Worm (Caenorhabditis elegans) whole organism, mixed stage, embryonic: ENCODE data around the gene R05D3.8.

Source experiments
- M03D4.4 ChIP-seq: sonication (generic microtip); optimal IDR thresholded peaks from 2 replicates; lab custom pipeline; 2017; ENCODE audit warnings: mild to moderate bottlenecking, missing genetic modification characterization, missing compliant biosample characterization
- bed-3 ChIP-seq: fragments of 200-800 bp; sonication (Bioruptor generic); optimal IDR thresholded peaks from 3 replicates; lab custom pipeline; 2018; ENCODE audit warnings: mild to moderate bottlenecking, missing genetic modification characterization, moderate library complexity, missing compliant biosample characterization
- ceh-39 ChIP-seq: fragments of 150-350 bp; optimal IDR thresholded peaks from 2 replicates; lab custom pipeline; 2014; ENCODE audit warnings: missing biosample characterization, missing genetic modification characterization
- ceh-43 ChIP-seq: fragments of 200-800 bp; sonication (Bioruptor generic); optimal IDR thresholded peaks from 2 replicates; lab custom pipeline; 2018; ENCODE audit warnings: mild to moderate bottlenecking, missing genetic modification characterization, moderate library complexity, missing compliant biosample characterization
- ceh-83 ChIP-seq: fragments of 200-800 bp; sonication (Bioruptor generic); optimal IDR thresholded peaks from 2 replicates; lab custom pipeline; 2018; ENCODE audit warnings: mild to moderate bottlenecking, missing genetic modification characterization, missing compliant biosample characterization
- ces-1 ChIP-seq: fragments of 150-350 bp; optimal IDR thresholded peaks from 2 replicates; lab custom pipeline; 2014; ENCODE audit warnings: missing biosample characterization, missing genetic modification reagents, missing genetic modification characterization
- drap-1 ChIP-seq: fragments of 200-800 bp; sonication (Bioruptor generic); optimal IDR thresholded peaks from 3 replicates; lab custom pipeline; 2018; ENCODE audit warnings: mild to moderate bottlenecking, missing genetic modification characterization, missing compliant biosample characterization
- elt-1 ChIP-seq: sonication (generic microtip); optimal IDR thresholded peaks from 2 replicates; lab custom pipeline; 2017; ENCODE audit warnings: missing genetic modification characterization, mild to moderate bottlenecking, missing compliant biosample characterization, antibody characterized with exemption, moderate library complexity, borderline replicate concordance; ENCODE audit not compliant: insufficient read depth
- elt-3 ChIP-seq: fragments of 150-350 bp; optimal IDR thresholded peaks from 2 replicates; lab custom pipeline; 2014; ENCODE audit warnings: missing biosample characterization, missing genetic modification characterization
- flh-1 ChIP-seq: fragments of 200-800 bp; sonication (Bioruptor generic); optimal IDR thresholded peaks from 2 replicates; lab custom pipeline; 2018; ENCODE audit warnings: mild to moderate bottlenecking, missing genetic modification characterization, moderate library complexity, missing compliant biosample characterization
- ham-2 ChIP-seq: fragments of 200-800 bp; sonication (Bioruptor generic); optimal IDR thresholded peaks from 2 replicates; lab custom pipeline; 2018; ENCODE audit warnings: mild to moderate bottlenecking, missing genetic modification characterization, missing compliant biosample characterization
- hlh-1 ChIP-seq: fragments of 150-350 bp; optimal IDR thresholded peaks from 2 replicates; lab custom pipeline; 2014; ENCODE audit warnings: missing biosample characterization, missing genetic modification reagents, missing genetic modification characterization
- lin-32 ChIP-seq: fragments of 200-800 bp; sonication (Bioruptor generic); optimal IDR thresholded peaks from 2 replicates; lab custom pipeline; 2018; ENCODE audit warnings: mild to moderate bottlenecking, missing genetic modification characterization, missing compliant biosample characterization
- lsy-2 ChIP-seq: fragments of 150-350 bp; optimal IDR thresholded peaks from 2 replicates; lab custom pipeline; 2014; ENCODE audit warnings: missing biosample characterization, missing genetic modification characterization
- mab-5 ChIP-seq: fragments of 150-350 bp; optimal IDR thresholded peaks from 2 replicates; lab custom pipeline; 2014; ENCODE audit warnings: missing biosample characterization, missing genetic modification characterization
- mep-1 ChIP-seq: fragments of 150-350 bp; optimal IDR thresholded peaks from 2 replicates; lab custom pipeline; 2017; ENCODE audit warnings: missing biosample characterization, missing genetic modification reagents, missing genetic modification characterization, inconsistent platforms
- mls-2 ChIP-seq: sonication (generic microtip); optimal IDR thresholded peaks from 2 replicates; lab custom pipeline; 2016; ENCODE audit warnings: mild to moderate bottlenecking, missing genetic modification characterization, moderate library complexity, missing compliant biosample characterization
- nhr-12 ChIP-seq: fragments of 150-350 bp; optimal IDR thresholded peaks from 2 replicates; lab custom pipeline; 2014; ENCODE audit warnings: missing biosample characterization, missing genetic modification characterization
- nhr-2 ChIP-seq: fragments of 150-350 bp; optimal IDR thresholded peaks from 2 replicates; lab custom pipeline; 2014; ENCODE audit warnings: missing biosample characterization, missing genetic modification characterization
- nhr-237 ChIP-seq: fragments of 150-350 bp; optimal IDR thresholded peaks from 2 replicates; lab custom pipeline; 2014; ENCODE audit warnings: missing biosample characterization, missing genetic modification characterization
- nhr-28 ChIP-seq: fragments of 150-350 bp; optimal IDR thresholded peaks from 2 replicates; lab custom pipeline; 2014; ENCODE audit warnings: missing biosample characterization, missing genetic modification characterization
- nhr-76 ChIP-seq: sonication (generic microtip); optimal IDR thresholded peaks from 2 replicates; lab custom pipeline; 2017; ENCODE audit warnings: missing biosample characterization, missing genetic modification characterization
- pha-4 ChIP-seq: fragments of 150-350 bp; optimal IDR thresholded peaks from 2 replicates; lab custom pipeline; 2018; ENCODE audit warnings: missing biosample characterization, missing genetic modification reagents, missing genetic modification characterization
- sem-2 ChIP-seq: fragments of 200-800 bp; sonication (Bioruptor generic); optimal IDR thresholded peaks from 2 replicates; lab custom pipeline; 2018; ENCODE audit warnings: mild to moderate bottlenecking, missing genetic modification characterization, missing compliant biosample characterization
- sptf-1 ChIP-seq: sonication (generic microtip); optimal IDR thresholded peaks from 2 replicates; lab custom pipeline; 2017; ENCODE audit warnings: mild to moderate bottlenecking, missing genetic modification characterization, moderate library complexity, missing compliant biosample characterization
- tbx-8 ChIP-seq: fragments of 200-800 bp; sonication (Bioruptor generic); optimal IDR thresholded peaks from 2 replicates; lab custom pipeline; 2018; ENCODE audit warnings: mild to moderate bottlenecking, missing genetic modification characterization, moderate library complexity, missing compliant biosample characterization
- unc-120 ChIP-seq: sonication (generic microtip); optimal IDR thresholded peaks from 2 replicates; lab custom pipeline; 2017; ENCODE audit warnings: missing genetic modification characterization, missing compliant biosample characterization; ENCODE audit not compliant: poor library complexity, severe bottlenecking
- unc-39 ChIP-seq: fragments of 150-350 bp; optimal IDR thresholded peaks from 2 replicates; lab custom pipeline; 2014; ENCODE audit warnings: missing biosample characterization, missing genetic modification characterization
- unc-62 ChIP-seq: fragments of 150-350 bp; optimal IDR thresholded peaks from 2 replicates; lab custom pipeline; 2014; ENCODE audit warnings: missing biosample characterization, missing genetic modification reagents, missing genetic modification characterization
- zip-8 ChIP-seq: fragments of 150-350 bp; optimal IDR thresholded peaks from 2 replicates; lab custom pipeline; 2014; ENCODE audit warnings: missing biosample characterization, missing genetic modification characterization
- ztf-11 ChIP-seq: fragments of 150-350 bp; optimal IDR thresholded peaks from 2 replicates; lab custom pipeline; 2014; ENCODE audit warnings: missing biosample characterization, missing genetic modification characterization

R05D3.8 gene

ce11 chrIII:8358213-8358672 is at the start of gene R05D3.8, which contains the start of gene rfp-1:
Gene R05D3.8, minus strand, starts transcription at chrIII:8358327.
Gene rfp-1, plus strand, starts transcription at chrIII:8358622.
- peak; percentile 83 for TF ChIP-seq mep-1 (tag; lab: Kevin White, UChicago)
- peak; percentile 75 for TF ChIP-seq nhr-237 (tag; lab: Kevin White, UChicago)
- peak; percentile 65 for TF ChIP-seq ces-1 (GFP tag; lab: Kevin White, UChicago)
- TF ChIP-seq bed-3 = no peak
- no peak for TF ChIP-seq zip-8 (tag; lab: Kevin White, UChicago)
- TF ChIP-seq sptf-1 (tag; lab: Kevin White, UChicago) = no peak
- TF ChIP-seq nhr-76 (tag; lab: Kevin White, UChicago) = no peak
- TF ChIP-seq ceh-83 (GFP tag; lab: Kevin White, UChicago) = no peak
- no peak for TF ChIP-seq M03D4.4 (tag; lab: Kevin White, UChicago)
- TF ChIP-seq unc-39 (tag; lab: Kevin White, UChicago) = no peak
- peak; percentile 43 for TF ChIP-seq hlh-1 (tag; lab: Kevin White, UChicago)
- peak; percentile 51 for TF ChIP-seq unc-62 (GFP tag; lab: Kevin White, UChicago)
- TF ChIP-seq unc-120 (tag; lab: Kevin White, UChicago) = peak; percentile 50
- peak; percentile 51 for TF ChIP-seq pha-4 (tag; lab: Kevin White, UChicago)
- TF ChIP-seq flh-1 (GFP tag; lab: Kevin White, UChicago) = no peak
- TF ChIP-seq lsy-2 (tag; lab: Kevin White, UChicago) = peak; percentile 96
- TF ChIP-seq nhr-2 (tag; lab: Kevin White, UChicago) = peak; percentile 23
- TF ChIP-seq nhr-28 (tag; lab: Kevin White, UChicago) = peak; percentile 13
- peak; percentile 11 for TF ChIP-seq nhr-12 (tag; lab: Kevin White, UChicago)
- TF ChIP-seq ceh-39 (tag; lab: Kevin White, UChicago) = peak; percentile 59
- no peak for TF ChIP-seq mab-5 (tag; lab: Kevin White, UChicago)
- no peak for TF ChIP-seq tbx-8 (GFP tag; lab: Kevin White, UChicago)

ce11 chrIII:8405449-8405962 is 47.4 kb upstream of the R05D3.8 start, which contains the start of the genes ubxn-4 and cyy-1:
Gene ubxn-4, minus strand, starts transcription at chrIII:8405562.
Gene cyy-1, plus strand, starts transcription at chrIII:8405874.
- peak; percentile 44 for TF ChIP-seq mep-1 (tag; lab: Kevin White, UChicago)
- no peak for TF ChIP-seq sem-2 (GFP tag; lab: Kevin White, UChicago)
- peak; percentile 42 for TF ChIP-seq ces-1 (GFP tag; lab: Kevin White, UChicago)
- no peak for TF ChIP-seq nhr-28 (tag; lab: Kevin White, UChicago)
- no peak for TF ChIP-seq M03D4.4 (tag; lab: Kevin White, UChicago)
- no peak for TF ChIP-seq nhr-12 (tag; lab: Kevin White, UChicago)
- no peak for TF ChIP-seq unc-62 (GFP tag; lab: Kevin White, UChicago)
- no peak for TF ChIP-seq drap-1 (GFP tag; lab: Kevin White, UChicago)
- no peak for TF ChIP-seq ceh-43 (GFP tag; lab: Kevin White, UChicago)
- no peak for TF ChIP-seq unc-39 (tag; lab: Kevin White, UChicago)
- TF ChIP-seq ztf-11 (tag; lab: Kevin White, UChicago) = no peak
- TF ChIP-seq tbx-8 (GFP tag; lab: Kevin White, UChicago) = no peak
- peak; percentile 42 for TF ChIP-seq lsy-2 (tag; lab: Kevin White, UChicago)
- no peak for TF ChIP-seq nhr-237 (tag; lab: Kevin White, UChicago)
- TF ChIP-seq mls-2 (tag; lab: Kevin White, UChicago) = no peak
- no peak for TF ChIP-seq sptf-1 (tag; lab: Kevin White, UChicago)

DNA sequence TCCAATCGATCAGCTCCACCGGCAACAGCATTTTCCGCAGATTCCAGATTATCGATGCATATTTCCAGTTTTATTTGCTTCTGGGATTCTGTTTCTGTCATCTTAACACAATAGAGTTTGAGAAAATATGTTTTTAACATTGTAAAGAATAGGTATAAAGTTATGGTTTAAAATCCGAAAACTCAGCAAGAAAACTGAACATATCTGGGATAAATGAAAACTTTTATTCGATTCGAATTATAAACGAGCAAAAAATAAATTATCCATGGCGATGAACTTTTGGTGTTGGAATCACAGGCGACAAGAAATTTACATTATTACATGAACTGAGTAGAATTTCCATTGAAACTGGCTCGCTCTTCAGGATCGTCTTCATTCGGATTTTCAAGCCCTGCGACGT is 45.4 kb upstream of the R05D3.8 start, which contains the start of gene cutc-1:
TSS of gene cutc-1 (minus strand) at position 101 of the 400 bp plus-strand sequence.
- no peak for TF ChIP-seq M03D4.4 (tag; lab: Kevin White, UChicago)
- TF ChIP-seq sptf-1 (tag; lab: Kevin White, UChicago) = no peak
- TF ChIP-seq lsy-2 (tag; lab: Kevin White, UChicago) = no peak
- no peak for TF ChIP-seq elt-1 (tag; lab: Kevin White, UChicago)
- TF ChIP-seq mls-2 (tag; lab: Kevin White, UChicago) = no peak
- no peak for TF ChIP-seq unc-120 (tag; lab: Kevin White, UChicago)
- TF ChIP-seq nhr-76 (tag; lab: Kevin White, UChicago) = no peak
- TF ChIP-seq unc-62 (GFP tag; lab: Kevin White, UChicago) = no peak
- no peak for TF ChIP-seq flh-1 (GFP tag; lab: Kevin White, UChicago)
- no peak for TF ChIP-seq lin-32
- no peak for TF ChIP-seq mab-5 (tag; lab: Kevin White, UChicago)
- TF ChIP-seq drap-1 (GFP tag; lab: Kevin White, UChicago) = no peak
- no peak for TF ChIP-seq ham-2 (GFP tag; lab: Kevin White, UChicago)
- TF ChIP-seq elt-3 (tag; lab: Kevin White, UChicago) = no peak
